Fruit fly (Drosophila melanogaster): Measurements from ENCODE around the gene tal-AA.
A peak's percentile ranks its signal among the peaks of the same experiment; 100 is the strongest.

The tal-AA gene

dm6 chr3R:13803185-13803887 lies 9.6 kb upstream of the tal-AA start:
- TF ChIP-seq Rfx (GFP tag; IDR thresholded peaks at IDR 0.05), result peak; percentile 32; the same call in 1 of the 2 replicates
- TF ChIP-seq hb (GFP tag; IDR thresholded peaks at IDR 0.05; ENCODE audit: partially characterized antibody), result no peak
- peak; percentile 41 for TF ChIP-seq sqz (GFP tag; optimal IDR thresholded peaks at IDR 0.05)
- TF ChIP-seq D (optimal IDR thresholded peaks at IDR 0.05), result no peak
- TF ChIP-seq D (GFP tag; optimal IDR thresholded peaks at IDR 0.05), result no peak
- TF ChIP-seq ase (GFP tag; IDR thresholded peaks at IDR 0.05), result 0 out of 3 replicates have a peak, but pooled peaks have one; percentile 7
- peak; percentile 93 for TF ChIP-seq abd-A (tag; optimal IDR thresholded peaks at IDR 0.05)
- peak; percentile 7 for TF ChIP-seq scrt (GFP tag; optimal IDR thresholded peaks at IDR 0.05)
- TF ChIP-seq Ets65A (GFP tag), result peak; percentile 7
- TF ChIP-seq Ada2b (GFP tag; IDR thresholded peaks at IDR 0.05), result 0 out of 2 replicates have a peak, but pooled peaks have one; percentile 5
- TF ChIP-seq sd (tag; optimal IDR thresholded peaks at IDR 0.05), result peak; percentile 97
- peak; percentile 73 for TF ChIP-seq ewg (GFP tag; optimal IDR thresholded peaks at IDR 0.05)
- TF ChIP-seq CG31224 (GFP tag; IDR thresholded peaks at IDR 0.05), result peak; percentile 99
- TF ChIP-seq Ptx1 (GFP tag; IDR thresholded peaks at IDR 0.05), result no peak
- peak; percentile 66 for TF ChIP-seq sens (GFP tag)
- TF ChIP-seq CG3847 (GFP tag; IDR thresholded peaks at IDR 0.05), result no peak
- TF ChIP-seq onecut (GFP tag; IDR thresholded peaks at IDR 0.05), result 0 out of 2 replicates have a peak, but pooled peaks have one; percentile 5

- no peak for TF ChIP-seq tgo (GFP tag; IDR thresholded peaks at IDR 0.05)
- TF ChIP-seq CG2712 (tag; optimal IDR thresholded peaks at IDR 0.05), result peak; percentile 72
- TF ChIP-seq Mad (GFP tag; optimal IDR thresholded peaks at IDR 0.05), result no peak
- TF ChIP-seq CG7786 (GFP tag; optimal IDR thresholded peaks at IDR 0.05), result no peak
- no peak for TF ChIP-seq hkb (optimal IDR thresholded peaks at IDR 0.05)
- TF ChIP-seq hkb (GFP tag; IDR thresholded peaks at IDR 0.05), result 0 out of 2 replicates have a peak, but pooled peaks have one; percentile 25
- TF ChIP-seq tin (GFP tag; optimal IDR thresholded peaks at IDR 0.05), result peak; percentile 4
- peak; percentile 91 for TF ChIP-seq nerfin-1 (tag; optimal IDR thresholded peaks at IDR 0.05)
- TF ChIP-seq lab (GFP tag; optimal IDR thresholded peaks at IDR 0.05), result peak; percentile 53
- TF ChIP-seq ewg (GFP tag; optimal IDR thresholded peaks at IDR 0.05), result peak; percentile 60
- peak in 1 of 3 experiments; percentile 11 for TF ChIP-seq lola (GFP tag; optimal IDR thresholded peaks at IDR 0.05)
- TF ChIP-seq CG9727 (GFP tag; optimal IDR thresholded peaks at IDR 0.05), result peak; percentile 59
- peak; percentile 55 for TF ChIP-seq zf30C (GFP tag; optimal IDR thresholded peaks at IDR 0.05)
- TF ChIP-seq cwo (GFP tag; optimal IDR thresholded peaks at IDR 0.05), result peak; percentile 42
- TF ChIP-seq Asciz (GFP tag; optimal IDR thresholded peaks at IDR 0.05), result peak; percentile 31
- no peak for TF ChIP-seq NC2α (GFP tag; optimal IDR thresholded peaks at IDR 0.05)
- TF ChIP-seq CG7271 (tag; optimal IDR thresholded peaks at IDR 0.05), result no peak
- TF ChIP-seq sc (optimal IDR thresholded peaks at IDR 0.05), result no peak
- TF ChIP-seq sc (GFP tag; optimal IDR thresholded peaks at IDR 0.05), result peak; percentile 4
- no peak for TF ChIP-seq HLH3B (GFP tag; IDR thresholded peaks at IDR 0.05)
- no peak for TF ChIP-seq pb (GFP tag; optimal IDR thresholded peaks at IDR 0.05)
- TF ChIP-seq Ada2b (GFP tag; IDR thresholded peaks at IDR 0.05), result 0 out of 2 replicates have a peak, but pooled peaks have one; percentile 3
- no peak for TF ChIP-seq Side (GFP tag; optimal IDR thresholded peaks at IDR 0.05)
- peak; percentile 37; the same call in 1 of the 2 replicates for TF ChIP-seq CG42726 (GFP tag; IDR thresholded peaks at IDR 0.05; ENCODE audit: partially characterized antibody)
- peak; percentile 29 for TF ChIP-seq CG1233 (GFP tag; optimal IDR thresholded peaks at IDR 0.05)
- no peak for TF ChIP-seq hth (optimal IDR thresholded peaks at IDR 0.05)
- TF ChIP-seq CG8388 (GFP tag; optimal IDR thresholded peaks at IDR 0.05), result peak; percentile 10
- peak; percentile 70 for TF ChIP-seq Hmr (GFP tag; optimal IDR thresholded peaks at IDR 0.05)
- TF ChIP-seq CG31365 (tag; optimal IDR thresholded peaks at IDR 0.05), result no peak
- TF ChIP-seq z (GFP tag; IDR thresholded peaks at IDR 0.05), result no peak
- no peak for TF ChIP-seq CG13624 (GFP tag; optimal IDR thresholded peaks at IDR 0.05)
- peak; percentile 66 for TF ChIP-seq CG11504 (tag; optimal IDR thresholded peaks at IDR 0.05)
Observed at dm6 chr3R:13803892-13804710, 8.8 kb upstream of the tal-AA start.
